Fruit fly (Drosophila melanogaster) whole organism, prepupa: ENCODE data around the gene CG44158.

Experiments used
- Blimp-1 ChIP-seq: fragments of 200-800 bp; sonication (Bioruptor generic); optimal IDR thresholded peaks from 3 replicates; lab custom pipeline; 2017; ENCODE audit warnings: missing biosample characterization, missing genetic modification characterization, mild to moderate bottlenecking, moderate library complexity, missing genetic modification reagents
- CG11294 ChIP-seq: fragments of 200-800 bp; sonication (Bioruptor generic); IDR thresholded peaks from 2 replicates; pipeline ENCODE4 v1.3.6; 2022; ENCODE audit warnings: missing biosample characterization, missing genetic modification characterization
- CG11902 ChIP-seq: fragments of 200-800 bp; sonication (Bioruptor generic); optimal IDR thresholded peaks from 3 replicates; lab custom pipeline; 2016; ENCODE audit warnings: missing biosample characterization, missing genetic modification characterization
- CG15336 ChIP-seq: fragments of 200-800 bp; sonication (Bioruptor generic); IDR thresholded peaks from 2 replicates; pipeline ENCODE4 v1.3.6; 2022; ENCODE audit warnings: missing biosample characterization, missing genetic modification characterization
- CG1621 ChIP-seq: fragments of 200-800 bp; sonication (Bioruptor generic); optimal IDR thresholded peaks from 3 replicates; lab custom pipeline; 2018; ENCODE audit warnings: missing biosample characterization, mild to moderate bottlenecking, missing genetic modification characterization
- CG16779 ChIP-seq: fragments of 200-800 bp; sonication (Bioruptor generic); optimal IDR thresholded peaks from 3 replicates; lab custom pipeline; 2017; ENCODE audit warnings: missing biosample characterization, mild to moderate bottlenecking, missing genetic modification characterization
- CG3032 ChIP-seq: fragments of 200-800 bp; optimal IDR thresholded peaks from 2 replicates; lab custom pipeline; 2019; ENCODE audit warnings: missing biosample characterization, mild to moderate bottlenecking, missing genetic modification characterization, moderate library complexity
- CG31627 ChIP-seq: fragments of 200-800 bp; sonication (Bioruptor generic); optimal IDR thresholded peaks from 3 replicates; lab custom pipeline; 2016; ENCODE audit warnings: missing biosample characterization, missing genetic modification characterization
- CG32006 ChIP-seq: fragments of 200-800 bp; sonication (Bioruptor generic); optimal IDR thresholded peaks from 3 replicates; lab custom pipeline; 2017; ENCODE audit warnings: missing biosample characterization, mild to moderate bottlenecking, missing genetic modification characterization
- CG34406 ChIP-seq: fragments of 200-800 bp; sonication (Bioruptor generic); optimal IDR thresholded peaks from 3 replicates; lab custom pipeline; 2016; ENCODE audit warnings: missing biosample characterization, missing genetic modification characterization
- CG3919 ChIP-seq: fragments of 200-800 bp; sonication (Bioruptor generic); optimal IDR thresholded peaks from 3 replicates; lab custom pipeline; 2016; ENCODE audit warnings: missing biosample characterization, missing genetic modification characterization
- CG4318 ChIP-seq: fragments of 200-800 bp; sonication (Bioruptor generic); optimal IDR thresholded peaks from 3 replicates; lab custom pipeline; 2017; ENCODE audit warnings: missing biosample characterization, mild to moderate bottlenecking, missing genetic modification characterization
- CG6792 ChIP-seq: fragments of 200-800 bp; sonication (Bioruptor generic); optimal IDR thresholded peaks from 3 replicates; lab custom pipeline; 2016; ENCODE audit warnings: missing biosample characterization, missing genetic modification characterization
- CG6808 ChIP-seq: fragments of 200-800 bp; sonication (Bioruptor generic); optimal IDR thresholded peaks from 3 replicates; lab custom pipeline; 2017; ENCODE audit warnings: missing biosample characterization, missing genetic modification characterization, mild to moderate bottlenecking, moderate library complexity, missing genetic modification reagents
- CG6854 ChIP-seq: fragments of 200-800 bp; sonication (Bioruptor generic); optimal IDR thresholded peaks from 2 replicates; lab custom pipeline; 2017; ENCODE audit warnings: missing biosample characterization, mild to moderate bottlenecking, missing genetic modification characterization
- CG7368 ChIP-seq: fragments of 200-800 bp; sonication (Bioruptor generic); optimal IDR thresholded peaks from 3 replicates; lab custom pipeline; 2016; ENCODE audit warnings: missing biosample characterization, missing genetic modification characterization
- CG8119 ChIP-seq: fragments of 200-800 bp; sonication (Bioruptor generic); IDR thresholded peaks from 3 replicates; pipeline ENCODE4 v1.3.6; 2022; ENCODE audit warnings: missing biosample characterization, missing genetic modification characterization
- CG8319 ChIP-seq: fragments of 200-800 bp; sonication (Bioruptor generic); optimal IDR thresholded peaks from 3 replicates; lab custom pipeline; 2016; ENCODE audit warnings: missing biosample characterization, missing genetic modification characterization
- CG8632 ChIP-seq: fragments of 200-800 bp; sonication (Bioruptor generic); optimal IDR thresholded peaks from 3 replicates; lab custom pipeline; 2016; ENCODE audit warnings: missing biosample characterization, missing genetic modification characterization
- CG9139 ChIP-seq: fragments of 200-800 bp; sonication (Bioruptor generic); optimal IDR thresholded peaks from 3 replicates; lab custom pipeline; 2017; ENCODE audit warnings: missing biosample characterization, mild to moderate bottlenecking, missing genetic modification characterization
- Eip75B ChIP-seq: fragments of 200-800 bp; sonication (Bioruptor generic); optimal IDR thresholded peaks from 3 replicates; lab custom pipeline; 2016; ENCODE audit warnings: missing biosample characterization, missing genetic modification characterization
- Eip93F ChIP-seq: fragments of 200-800 bp; sonication (Bioruptor generic); optimal IDR thresholded peaks from 2 replicates; lab custom pipeline; 2016; ENCODE audit warnings: missing biosample characterization, mild to moderate bottlenecking, missing genetic modification characterization
- Ets21C ChIP-seq: fragments of 200-800 bp; sonication (Bioruptor generic); optimal IDR thresholded peaks from 3 replicates; lab custom pipeline; 2016; ENCODE audit warnings: missing biosample characterization, missing genetic modification characterization
- Ets96B ChIP-seq: fragments of 200-800 bp; optimal IDR thresholded peaks from 2 replicates; lab custom pipeline; 2019; ENCODE audit warnings: missing biosample characterization, mild to moderate bottlenecking, missing genetic modification characterization, moderate library complexity
- Gug ChIP-seq: fragments of 200-800 bp; sonication (Bioruptor generic); IDR thresholded peaks from 2 replicates; pipeline ENCODE4 v1.3.6; 2022; ENCODE audit warnings: missing biosample characterization, missing genetic modification characterization
- Hr38 ChIP-seq: sonication (Bioruptor generic); optimal IDR thresholded peaks from 2 replicates; lab custom pipeline; 2016; ENCODE audit warnings: missing biosample characterization, missing genetic modification characterization
- Hr39 ChIP-seq: fragments of 200-800 bp; sonication (Bioruptor generic); optimal IDR thresholded peaks from 2 replicates; lab custom pipeline; 2016; ENCODE audit warnings: missing biosample characterization, missing genetic modification characterization
- Hr4 ChIP-seq: fragments of 200-800 bp; sonication (Bioruptor generic); optimal IDR thresholded peaks from 3 replicates; lab custom pipeline; 2016; ENCODE audit warnings: missing biosample characterization, missing genetic modification characterization
- Lpt ChIP-seq: fragments of 200-800 bp; sonication (Bioruptor generic); optimal IDR thresholded peaks from 3 replicates; lab custom pipeline; 2016; ENCODE audit warnings: missing biosample characterization, missing genetic modification characterization
- Met ChIP-seq: fragments of 200-800 bp; sonication (Bioruptor generic); optimal IDR thresholded peaks from 3 replicates; lab custom pipeline; 2016; ENCODE audit warnings: missing biosample characterization, missing genetic modification characterization
- OdsH ChIP-seq: fragments of 200-800 bp; sonication (Bioruptor generic); optimal IDR thresholded peaks from 3 replicates; lab custom pipeline; 2016; ENCODE audit warnings: missing biosample characterization, missing genetic modification characterization
- Smox ChIP-seq: fragments of 200-800 bp; sonication (Bioruptor generic); optimal IDR thresholded peaks from 3 replicates; lab custom pipeline; 2016; ENCODE audit warnings: missing biosample characterization, missing genetic modification characterization
- Sox14 ChIP-seq: fragments of 200-800 bp; sonication (Bioruptor generic); optimal IDR thresholded peaks from 3 replicates; lab custom pipeline; 2016; ENCODE audit warnings: missing biosample characterization, missing genetic modification characterization
- Sox15 ChIP-seq: fragments of 200-800 bp; sonication (Bioruptor generic); optimal IDR thresholded peaks from 3 replicates; lab custom pipeline; 2016; ENCODE audit warnings: missing biosample characterization, missing genetic modification characterization
- acj6 ChIP-seq: fragments of 200-800 bp; sonication (Bioruptor generic); optimal IDR thresholded peaks from 3 replicates; lab custom pipeline; 2016; ENCODE audit warnings: missing biosample characterization, missing genetic modification characterization
- cyc ChIP-seq: fragments of 200-800 bp; sonication (Bioruptor generic); optimal IDR thresholded peaks from 3 replicates; lab custom pipeline; 2016; ENCODE audit warnings: missing biosample characterization, missing genetic modification characterization
- dac ChIP-seq: fragments of 200-800 bp; sonication (Bioruptor generic); optimal IDR thresholded peaks from 2 replicates; lab custom pipeline; 2017; ENCODE audit warnings: missing biosample characterization, mild to moderate bottlenecking, missing genetic modification characterization
- dsx ChIP-seq: fragments of 200-800 bp; optimal IDR thresholded peaks from 3 replicates; lab custom pipeline; 2019; ENCODE audit warnings: missing biosample characterization, mild to moderate bottlenecking, missing genetic modification characterization, moderate library complexity; ENCODE audit not compliant: poor library complexity, severe bottlenecking
- eg ChIP-seq: fragments of 200-800 bp; sonication (Bioruptor generic); IDR thresholded peaks from 3 replicates; pipeline ENCODE4 v1.3.6; 2022; ENCODE audit warnings: missing biosample characterization, missing genetic modification characterization
- fd59A ChIP-seq: fragments of 200-800 bp; sonication (Bioruptor generic); optimal IDR thresholded peaks from 2 replicates; lab custom pipeline; 2017; ENCODE audit warnings: missing biosample characterization, mild to moderate bottlenecking, missing genetic modification characterization, missing genetic modification reagents
- fd85E ChIP-seq: fragments of 200-800 bp; sonication (Bioruptor generic); optimal IDR thresholded peaks from 3 replicates; lab custom pipeline; 2016; ENCODE audit warnings: missing biosample characterization, missing genetic modification characterization
- fkh ChIP-seq: fragments of 200-800 bp; sonication (Bioruptor generic); optimal IDR thresholded peaks from 3 replicates; lab custom pipeline; 2017; ENCODE audit warnings: missing biosample characterization, mild to moderate bottlenecking, missing genetic modification characterization, moderate library complexity
- lz ChIP-seq: fragments of 200-800 bp; sonication (Bioruptor generic); optimal IDR thresholded peaks from 3 replicates; lab custom pipeline; 2016; ENCODE audit warnings: missing biosample characterization, missing genetic modification characterization
- salr ChIP-seq, 2 experiments: fragments of 200-800 bp; sonication (Bioruptor generic); optimal IDR thresholded peaks; 3 replicates each; lab custom pipeline; 2016 to 2018; ENCODE audit warnings: missing biosample characterization in 2 of 2, missing genetic modification characterization in 2 of 2, mild to moderate bottlenecking in 1 of 2
- spab ChIP-seq: fragments of 200-800 bp; sonication (Bioruptor generic); optimal IDR thresholded peaks from 2 replicates; lab custom pipeline; 2017; ENCODE audit warnings: missing biosample characterization, mild to moderate bottlenecking, missing genetic modification characterization, missing genetic modification reagents
- ss ChIP-seq, 2 experiments: fragments of 200-800 bp; sonication (Bioruptor generic); optimal IDR thresholded peaks; 2 replicates in 1 of 2; 3 replicates in 1 of 2; lab custom pipeline; 2017 to 2018; ENCODE audit warnings: mild to moderate bottlenecking in 2 of 2, missing biosample characterization in 2 of 2, missing genetic modification characterization in 2 of 2, moderate library complexity in 1 of 2
- vri ChIP-seq: fragments of 200-800 bp; sonication (Bioruptor generic); optimal IDR thresholded peaks from 3 replicates; lab custom pipeline; 2016; ENCODE audit warnings: missing biosample characterization, mild to moderate bottlenecking, missing genetic modification characterization

The CG44158 gene

DNA sequence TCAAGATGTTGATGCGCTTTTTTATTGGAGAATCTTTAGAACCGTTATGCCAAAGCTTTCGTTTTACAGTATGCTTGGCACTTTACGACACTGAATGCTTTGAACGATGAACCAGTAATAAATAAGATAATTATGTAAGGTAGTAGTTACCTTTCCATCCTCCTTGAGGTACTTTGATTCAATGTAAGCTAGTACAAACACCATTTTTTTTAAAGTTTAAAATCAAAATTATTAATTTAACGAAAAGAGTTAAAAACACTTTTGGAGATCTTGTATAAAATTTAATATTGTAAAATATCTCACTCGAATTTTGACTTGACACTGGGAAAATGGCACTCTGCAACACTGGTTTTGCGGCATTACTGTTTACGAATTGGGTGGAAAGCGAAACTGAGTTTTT, 23.2 kb upstream of the CG44158 start, which contains the start of the genes Arp5 and CG7208 (continued):
- TF ChIP-seq dsx (GFP tag; lab: Kevin White, UChicago): no peak
- no peak for TF ChIP-seq dac
- TF ChIP-seq CG16779 (tag; lab: Kevin White, UChicago): no peak
- no peak for TF ChIP-seq Eip75B (GFP tag; lab: Kevin White, UChicago)
- TF ChIP-seq OdsH (GFP tag; lab: Kevin White, UChicago): no peak
- TF ChIP-seq Sox14 (GFP tag; lab: Kevin White, UChicago): peak; percentile 69
- peak; percentile 51 for TF ChIP-seq CG8319
- peak; percentile 42; the same call in 1 of the 2 replicates for TF ChIP-seq Gug
- no peak for TF ChIP-seq Hr38 (GFP tag; lab: Kevin White, UChicago)
- no peak for TF ChIP-seq CG7368 (GFP tag; lab: Kevin White, UChicago)
- no peak for TF ChIP-seq Smox (GFP tag; lab: Kevin White, UChicago)
- no peak for TF ChIP-seq CG15336 (GFP tag; lab: Robert Waterston, UW)
- TF ChIP-seq CG11902: peak; percentile 14
- peak; percentile 10 for TF ChIP-seq fd85E (GFP tag; lab: Kevin White, UChicago)
- TF ChIP-seq CG8632 (GFP tag; lab: Kevin White, UChicago): peak; percentile 39
- TF ChIP-seq CG31627 (GFP tag; lab: Kevin White, UChicago): peak; percentile 71
- TF ChIP-seq CG3032 (tag; lab: Kevin White, UChicago): peak; percentile 48
- TF ChIP-seq salr (GFP tag; optimal IDR thresholded peaks at IDR 0.05; lab: Kevin White, UChicago): no peak
- no peak for TF ChIP-seq vri
- no peak for TF ChIP-seq Sox15 (GFP tag; lab: Kevin White, UChicago)
- TF ChIP-seq fkh (GFP tag; lab: Kevin White, UChicago): no peak
- TF ChIP-seq lz (GFP tag; lab: Kevin White, UChicago): peak; percentile 62
- TF ChIP-seq fd59A: no peak
- TF ChIP-seq eg (GFP tag; lab: Robert Waterston, UW): no peak; the same call in 2 of the 3 replicates
- no peak for TF ChIP-seq CG11294 (GFP tag; lab: Robert Waterston, UW)
- no peak for TF ChIP-seq Lpt (GFP tag; lab: Kevin White, UChicago)
- TF ChIP-seq CG4318 (GFP tag; lab: Kevin White, UChicago): peak; percentile 34
- no peak for TF ChIP-seq Met (GFP tag; lab: Kevin White, UChicago)
- TF ChIP-seq ss (GFP tag; optimal IDR thresholded peaks at IDR 0.05; lab: Kevin White, UChicago): no peak
- peak; percentile 69 for TF ChIP-seq acj6 (GFP tag; lab: Kevin White, UChicago)
- TF ChIP-seq CG6854 (GFP tag; lab: Kevin White, UChicago): no peak
- TF ChIP-seq Ets96B (tag; lab: Kevin White, UChicago): peak; percentile 30
- no peak for TF ChIP-seq spab

DNA sequence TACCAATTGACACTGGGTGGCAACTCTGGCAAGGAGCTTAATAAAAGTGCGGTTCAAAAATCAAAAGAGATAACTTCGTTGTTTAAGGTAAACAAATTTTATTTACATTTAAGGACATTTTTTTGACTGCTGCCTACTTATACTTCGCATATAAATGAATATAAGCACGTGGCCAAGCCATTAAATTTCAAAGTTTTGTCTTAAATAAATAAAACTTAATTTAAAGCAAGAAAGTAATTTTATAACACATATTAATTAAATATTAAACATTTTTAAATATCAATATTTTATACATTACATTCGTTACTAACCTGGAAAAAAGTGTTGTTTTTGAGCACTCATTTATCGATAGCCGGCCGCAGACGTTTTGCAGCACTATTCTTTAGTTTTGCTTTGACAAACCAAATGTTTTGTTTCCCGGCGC, 19.9 kb upstream of the CG44158 start, which contains the start of the genes CG12321 and MED17:
Gene CG12321 (minus strand): TSS at position 6 of the 424 bp plus-strand sequence.
Gene MED17 (plus strand): TSS at position 371 of the 424 bp plus-strand sequence.
- peak; percentile 88 for TF ChIP-seq CG3919 (GFP tag; lab: Kevin White, UChicago)
- TF ChIP-seq acj6 (GFP tag; lab: Kevin White, UChicago): peak; percentile 93
- TF ChIP-seq CG8119 (GFP tag; lab: Robert Waterston, UW): peak; percentile 72; the same call in 2 of the 3 replicates
- peak; percentile 80 for TF ChIP-seq cyc (GFP tag; lab: Kevin White, UChicago)
- TF ChIP-seq OdsH (GFP tag; lab: Kevin White, UChicago): peak; percentile 92
- peak; percentile 92 for TF ChIP-seq CG32006 (GFP tag; lab: Kevin White, UChicago)
- TF ChIP-seq CG4318 (GFP tag; lab: Kevin White, UChicago): peak; percentile 88
- no peak for TF ChIP-seq CG6808 (GFP tag; lab: Kevin White, UChicago)
- TF ChIP-seq CG34406 (GFP tag; lab: Kevin White, UChicago): peak; percentile 87
- peak; percentile 80 for TF ChIP-seq CG7368 (GFP tag; lab: Kevin White, UChicago)
- peak; percentile 72; the same call in 1 of the 2 replicates for TF ChIP-seq CG11294 (GFP tag; lab: Robert Waterston, UW)
- peak; percentile 78 for TF ChIP-seq Hr39 (GFP tag; lab: Kevin White, UChicago)
- no peak for TF ChIP-seq spab
- TF ChIP-seq fd85E (GFP tag; lab: Kevin White, UChicago): peak; percentile 54
- peak; percentile 84 for TF ChIP-seq CG3032 (tag; lab: Kevin White, UChicago)
- peak; percentile 77 for TF ChIP-seq Blimp-1 (GFP tag; lab: Kevin White, UChicago)
- no peak for TF ChIP-seq fkh (GFP tag; lab: Kevin White, UChicago)
- peak; percentile 79 for TF ChIP-seq Hr4 (GFP tag; lab: Kevin White, UChicago)
- peak; percentile 75 for TF ChIP-seq CG8319
- peak; percentile 79 for TF ChIP-seq Lpt (GFP tag; lab: Kevin White, UChicago)
- no peak for TF ChIP-seq Eip93F (GFP tag; lab: Kevin White, UChicago)
- peak; percentile 64 for TF ChIP-seq CG6792 (GFP tag; lab: Kevin White, UChicago)
- TF ChIP-seq vri: no peak
- TF ChIP-seq Met (GFP tag; lab: Kevin White, UChicago): peak; percentile 82
- TF ChIP-seq Ets21C: peak; percentile 65
- TF ChIP-seq CG31627 (GFP tag; lab: Kevin White, UChicago): peak; percentile 83
- TF ChIP-seq CG1621 (tag; lab: Kevin White, UChicago): peak; percentile 54
- peak; percentile 43 to 89 for TF ChIP-seq salr (GFP tag; optimal IDR thresholded peaks at IDR 0.05; lab: Kevin White, UChicago)
- peak; percentile 79 for TF ChIP-seq Gug
- no peak for TF ChIP-seq ss (GFP tag; optimal IDR thresholded peaks at IDR 0.05; lab: Kevin White, UChicago)
- TF ChIP-seq CG9139: peak; percentile 6
- peak; percentile 72 for TF ChIP-seq fd59A
